Worm (Caenorhabditis elegans) whole organism, young adult: ENCODE measurements around the gene hrg-4.

Experiments
- B0035.1 ChIP-seq: sonication (generic microtip); optimal IDR thresholded peaks from 2 replicates; lab custom pipeline; 2016; ENCODE audit warnings: missing genetic modification characterization, mild to moderate bottlenecking, missing compliant biosample characterization, missing genotype, missing genetic modification reagents
- B0261.1 ChIP-seq: sonication (generic microtip); optimal IDR thresholded peaks from 2 replicates; lab custom pipeline; 2016; ENCODE audit warnings: mild to moderate bottlenecking, missing genetic modification characterization, moderate library complexity, missing compliant biosample characterization
- F55B11.4 ChIP-seq: sonication (generic microtip); optimal IDR thresholded peaks from 2 replicates; lab custom pipeline; 2016; ENCODE audit warnings: missing compliant biosample characterization, missing genetic modification characterization, borderline replicate concordance; ENCODE audit not compliant: insufficient read depth
- F57A8.1 ChIP-seq: fragments of 200-800 bp; sonication (Bioruptor generic); optimal IDR thresholded peaks from 2 replicates; lab custom pipeline; 2018; ENCODE audit warnings: mild to moderate bottlenecking, missing genetic modification characterization, moderate library complexity, missing compliant biosample characterization
- K11D2.4 ChIP-seq: fragments of 200-800 bp; sonication (Bioruptor generic); IDR thresholded peaks from 2 replicates; pipeline ENCODE4 v1.3.6; 2022; ENCODE audit warnings: missing genetic modification reagents, missing genetic modification characterization, missing compliant biosample characterization
- K12H6.12 ChIP-seq: fragments of 200-800 bp; sonication (Bioruptor generic); optimal IDR thresholded peaks from 2 replicates; lab custom pipeline; 2018; ENCODE audit warnings: mild to moderate bottlenecking, missing genetic modification characterization, missing compliant biosample characterization
- akir-1 ChIP-seq: fragments of 200-800 bp; sonication (Bioruptor generic); optimal IDR thresholded peaks from 2 replicates; lab custom pipeline; 2018; ENCODE audit warnings: mild to moderate bottlenecking, missing genetic modification characterization, moderate library complexity, missing compliant biosample characterization
- aptf-3 ChIP-seq: fragments of 200-800 bp; sonication (Bioruptor generic); IDR thresholded peaks from 2 replicates; pipeline ENCODE4 v1.3.6; 2022; ENCODE audit warnings: missing genetic modification characterization, missing compliant biosample characterization
- athp-1 ChIP-seq: sonication (generic microtip); optimal IDR thresholded peaks from 2 replicates; lab custom pipeline; 2017; ENCODE audit warnings: mild to moderate bottlenecking, missing genetic modification characterization, missing compliant biosample characterization
- attf-6 ChIP-seq: fragments of 200-800 bp; sonication (Bioruptor generic); IDR thresholded peaks from 2 replicates; pipeline ENCODE4 v1.3.6; 2022; ENCODE audit warnings: missing genetic modification reagents, missing genetic modification characterization, missing compliant biosample characterization
- bed-1 ChIP-seq: fragments of 200-800 bp; sonication (Bioruptor generic); IDR thresholded peaks from 2 replicates; pipeline ENCODE4 v1.3.6; 2022; ENCODE audit warnings: missing genetic modification reagents, missing genetic modification characterization, missing compliant biosample characterization
- ccch-3 ChIP-seq: fragments of 200-800 bp; sonication (Bioruptor generic); optimal IDR thresholded peaks from 2 replicates; lab custom pipeline; 2018; ENCODE audit warnings: mild to moderate bottlenecking, missing genetic modification characterization, missing compliant biosample characterization
- ceh-27 ChIP-seq: fragments of 200-800 bp; sonication (Bioruptor generic); optimal IDR thresholded peaks from 2 replicates; lab custom pipeline; 2018; ENCODE audit warnings: mild to moderate bottlenecking, missing genetic modification characterization, moderate library complexity, missing compliant biosample characterization
- ceh-40 ChIP-seq: fragments of 200-800 bp; sonication (Bioruptor generic); IDR thresholded peaks from 2 replicates; pipeline ENCODE4 v1.3.6; 2022; ENCODE audit warnings: missing genetic modification characterization, missing compliant biosample characterization
- ceh-91 ChIP-seq: fragments of 200-800 bp; sonication (Bioruptor generic); IDR thresholded peaks from 2 replicates; pipeline ENCODE4 v1.3.6; 2022; ENCODE audit warnings: missing genetic modification reagents, missing genetic modification characterization, missing compliant biosample characterization
- dox-1 ChIP-seq: fragments of 200-800 bp; sonication (Bioruptor generic); IDR thresholded peaks from 2 replicates; pipeline ENCODE4 v1.3.6; 2022; ENCODE audit warnings: missing genetic modification reagents, missing genetic modification characterization, missing compliant biosample characterization
- dpff-1 ChIP-seq: sonication (generic microtip); optimal IDR thresholded peaks from 2 replicates; lab custom pipeline; 2017; ENCODE audit warnings: mild to moderate bottlenecking, missing genetic modification characterization, missing compliant biosample characterization
- dpl-1 ChIP-seq: fragments of 150-350 bp; optimal IDR thresholded peaks from 2 replicates; lab custom pipeline; 2014; ENCODE audit warnings: missing biosample characterization, missing genetic modification reagents, missing genetic modification characterization
- egrh-3 ChIP-seq: fragments of 200-800 bp; sonication (Bioruptor generic); IDR thresholded peaks from 2 replicates; pipeline ENCODE4 v1.3.6; 2022; ENCODE audit warnings: missing genetic modification reagents, missing genetic modification characterization, missing compliant biosample characterization
- ekl-4 ChIP-seq: fragments of 200-800 bp; sonication (Bioruptor generic); IDR thresholded peaks from 2 replicates; pipeline ENCODE4 v1.3.6; 2022; ENCODE audit warnings: missing genetic modification reagents, missing genetic modification characterization, missing compliant biosample characterization
- fkh-3 ChIP-seq: sonication (generic microtip); optimal IDR thresholded peaks from 2 replicates; lab custom pipeline; 2016; ENCODE audit warnings: mild to moderate bottlenecking, missing genetic modification characterization, missing compliant biosample characterization
- gei-17 ChIP-seq: fragments of 200-800 bp; sonication (Bioruptor generic); optimal IDR thresholded peaks from 2 replicates; lab custom pipeline; 2018; ENCODE audit warnings: mild to moderate bottlenecking, missing genetic modification characterization, missing compliant biosample characterization
- hrde-1 ChIP-seq: sonication (generic microtip); optimal IDR thresholded peaks from 2 replicates; lab custom pipeline; 2016; ENCODE audit warnings: missing genetic modification characterization, mild to moderate bottlenecking, missing compliant biosample characterization, moderate library complexity, missing genotype, missing genetic modification reagents, borderline replicate concordance
- lin-26 ChIP-seq: fragments of 200-800 bp; sonication (Bioruptor generic); IDR thresholded peaks from 2 replicates; pipeline ENCODE4 v1.3.6; 2022; ENCODE audit warnings: missing genetic modification reagents, missing genetic modification characterization, missing compliant biosample characterization
- lin-40 ChIP-seq: sonication (generic microtip); optimal IDR thresholded peaks from 2 replicates; lab custom pipeline; 2016; ENCODE audit warnings: missing genetic modification characterization, mild to moderate bottlenecking, missing compliant biosample characterization, missing genotype, missing genetic modification reagents
- lsy-27 ChIP-seq: sonication (generic microtip); optimal IDR thresholded peaks from 2 replicates; lab custom pipeline; 2017; ENCODE audit warnings: missing genetic modification characterization, mild to moderate bottlenecking, missing compliant biosample characterization, antibody characterized with exemption, missing genotype, borderline replicate concordance; ENCODE audit not compliant: insufficient read depth
- madf-10 ChIP-seq: sonication (generic microtip); optimal IDR thresholded peaks from 2 replicates; lab custom pipeline; 2016; ENCODE audit warnings: mild to moderate bottlenecking, missing genetic modification characterization, missing compliant biosample characterization
- madf-3 ChIP-seq: fragments of 200-800 bp; sonication (Bioruptor generic); IDR thresholded peaks from 2 replicates; pipeline ENCODE4 v1.3.6; 2022; ENCODE audit warnings: missing genetic modification reagents, missing genetic modification characterization, missing compliant biosample characterization
- madf-6 ChIP-seq: fragments of 200-800 bp; sonication (Bioruptor generic); IDR thresholded peaks from 2 replicates; pipeline ENCODE4 v1.3.6; 2022; ENCODE audit warnings: missing genetic modification reagents, missing genetic modification characterization, missing compliant biosample characterization
- mcd-1 ChIP-seq: fragments of 200-800 bp; sonication (Bioruptor generic); IDR thresholded peaks from 2 replicates; pipeline ENCODE4 v1.3.6; 2022; ENCODE audit warnings: missing genetic modification reagents, missing genetic modification characterization, missing compliant biosample characterization
- mel-28 ChIP-seq: sonication (generic microtip); optimal IDR thresholded peaks from 2 replicates; lab custom pipeline; 2016; ENCODE audit warnings: borderline replicate concordance, mild to moderate bottlenecking, missing genetic modification characterization, missing compliant biosample characterization
- nfya-2 ChIP-seq: fragments of 200-800 bp; sonication (Bioruptor generic); IDR thresholded peaks from 2 replicates; pipeline ENCODE4 v1.3.6; 2022; ENCODE audit warnings: missing genetic modification reagents, missing genetic modification characterization, missing compliant biosample characterization
- nhr-179 ChIP-seq: sonication (generic microtip); optimal IDR thresholded peaks from 2 replicates; lab custom pipeline; 2016; ENCODE audit warnings: mild to moderate bottlenecking, missing genetic modification characterization, missing compliant biosample characterization
- nhr-80 ChIP-seq: sonication (generic microtip); optimal IDR thresholded peaks from 2 replicates; lab custom pipeline; 2016; ENCODE audit warnings: missing genetic modification characterization, missing compliant biosample characterization
- pha-4 ChIP-seq: fragments of 150-350 bp; sonication (generic microtip); optimal IDR thresholded peaks from 2 replicates; lab custom pipeline; 2014; ENCODE audit warnings: missing biosample characterization, missing genetic modification reagents, missing genetic modification characterization
- rcor-1 ChIP-seq: fragments of 200-800 bp; sonication (Bioruptor generic); IDR thresholded peaks from 2 replicates; pipeline ENCODE4 v1.3.6; 2022; ENCODE audit warnings: missing genetic modification reagents, missing genetic modification characterization, missing compliant biosample characterization
- rpc-1 ChIP-seq, 2 experiments: fragments of 150-350 bp in 1 of 2; sonication (generic microtip) in 1 of 2; optimal IDR thresholded peaks; 2 replicates each; lab custom pipeline; 2014 to 2018; ENCODE audit warnings: missing biosample characterization in 1 of 2, missing genetic modification characterization in 1 of 2, missing genetic modification reagents in 1 of 2, missing genotype in 1 of 2
- snpc-1.1 ChIP-seq: sonication (generic microtip); optimal IDR thresholded peaks from 2 replicates; lab custom pipeline; 2017; ENCODE audit warnings: missing genetic modification characterization, mild to moderate bottlenecking, missing compliant biosample characterization, antibody characterized with exemption, moderate library complexity, missing genotype, missing genetic modification reagents; ENCODE audit not compliant: insufficient read depth
- snpc-4 ChIP-seq, 5 experiments: fragments of 150-350 bp in 1 of 5; sonication (generic microtip) in 4 of 5; optimal IDR thresholded peaks; 2 replicates each; lab custom pipeline; 2014 to 2018; ENCODE audit warnings: missing genetic modification characterization in 5 of 5, missing biosample characterization in 3 of 5, antibody characterized with exemption in 2 of 5, mild to moderate bottlenecking in 2 of 5, missing compliant biosample characterization in 2 of 5, missing genotype in 2 of 5, moderate library complexity in 2 of 5, missing genetic modification reagents in 1 of 5
- sptf-2 ChIP-seq: fragments of 200-800 bp; sonication (Bioruptor generic); optimal IDR thresholded peaks from 2 replicates; lab custom pipeline; 2018; ENCODE audit warnings: mild to moderate bottlenecking, missing genetic modification characterization, missing compliant biosample characterization
- tbp1 ChIP-seq: fragments of 200-800 bp; sonication (Bioruptor generic); optimal IDR thresholded peaks from 2 replicates; lab custom pipeline; 2018; ENCODE audit warnings: mild to moderate bottlenecking, missing genetic modification characterization, missing compliant biosample characterization
- tlf-1 ChIP-seq: fragments of 200-800 bp; sonication (Bioruptor generic); optimal IDR thresholded peaks from 2 replicates; lab custom pipeline; 2018; ENCODE audit warnings: mild to moderate bottlenecking, missing genetic modification characterization, missing compliant biosample characterization
- unc-62 ChIP-seq: fragments of 150-350 bp; optimal IDR thresholded peaks from 2 replicates; lab custom pipeline; 2014; ENCODE audit warnings: missing biosample characterization, missing genetic modification reagents, missing genetic modification characterization
- xnd-1 ChIP-seq: sonication (generic microtip); optimal IDR thresholded peaks from 2 replicates; lab custom pipeline; 2016; ENCODE audit warnings: missing genotype, missing genetic modification reagents, missing genetic modification characterization, missing compliant biosample characterization
- zfh-2 ChIP-seq: fragments of 200-800 bp; sonication (Bioruptor generic); conservative IDR thresholded peaks from 2 replicates; pipeline ENCODE4 v1.3.6; 2022; ENCODE audit warnings: missing genetic modification reagents, missing genetic modification characterization, missing compliant biosample characterization
- ztf-22 ChIP-seq: fragments of 200-800 bp; sonication (Bioruptor generic); optimal IDR thresholded peaks from 2 replicates; lab custom pipeline; 2018; ENCODE audit warnings: mild to moderate bottlenecking, missing genetic modification characterization, moderate library complexity, missing compliant biosample characterization
- ztf-26 ChIP-seq: sonication (generic microtip); optimal IDR thresholded peaks from 2 replicates; lab custom pipeline; 2017; ENCODE audit warnings: missing genetic modification characterization, missing compliant biosample characterization
- ztf-3 ChIP-seq: fragments of 200-800 bp; sonication (Bioruptor generic); optimal IDR thresholded peaks from 2 replicates; lab custom pipeline; 2018; ENCODE audit warnings: mild to moderate bottlenecking, missing genetic modification characterization, missing compliant biosample characterization

Gene hrg-4

ce11 chrIV:11027560-11027959, 3.2 kb downstream of the hrg-4 start (continued):
- TF ChIP-seq mel-28 = no peak
- peak; percentile 30 for TF ChIP-seq unc-62 (GFP tag; lab: Kevin White, UChicago)
- TF ChIP-seq aptf-3 (GFP tag; lab: Robert Waterston, UW) = no peak
- peak; percentile 49; the same call in 1 of the 2 replicates for TF ChIP-seq dox-1 (GFP tag; lab: Robert Waterston, UW)
- TF ChIP-seq snpc-4 (GFP tag; optimal IDR thresholded peaks at IDR 0.05; lab: Kevin White, UChicago) = no peak
- TF ChIP-seq snpc-4 (tag; optimal IDR thresholded peaks at IDR 0.05; lab: Kevin White, UChicago) = peak in 3 of 4 experiments; percentile 7 to 44 (median 33)
- TF ChIP-seq akir-1 (GFP tag; lab: Kevin White, UChicago) = no peak
- no peak for TF ChIP-seq zfh-2 (GFP tag; lab: Robert Waterston, UW)
- TF ChIP-seq rcor-1 (GFP tag; lab: Robert Waterston, UW) = no peak
- TF ChIP-seq pha-4 (tag; lab: Kevin White, UChicago) = no peak
- TF ChIP-seq K12H6.12 (tag; lab: Kevin White, UChicago) = peak; percentile 68
- no peak for TF ChIP-seq madf-6 (GFP tag; lab: Robert Waterston, UW)
- no peak for TF ChIP-seq lin-26 (GFP tag; lab: Robert Waterston, UW)
- TF ChIP-seq madf-10 (tag; lab: Kevin White, UChicago) = peak; percentile 67
- TF ChIP-seq fkh-3 (tag; lab: Kevin White, UChicago) = no peak
- peak; percentile 65 for TF ChIP-seq lin-40 (tag; lab: Kevin White, UChicago)
- TF ChIP-seq madf-3 (GFP tag; lab: Robert Waterston, UW) = no peak
- TF ChIP-seq rpc-1 (optimal IDR thresholded peaks at IDR 0.05; lab: Kevin White, UChicago) = peak; percentile 5
- no peak for TF ChIP-seq rpc-1 (tag; optimal IDR thresholded peaks at IDR 0.05; lab: Kevin White, UChicago)
- TF ChIP-seq sptf-2 (GFP tag; lab: Kevin White, UChicago) = no peak
- TF ChIP-seq ceh-27 (GFP tag; lab: Kevin White, UChicago) = peak; percentile 41
- TF ChIP-seq ceh-91 (GFP tag; lab: Robert Waterston, UW) = no peak
- no peak for TF ChIP-seq nfya-2
- no peak for TF ChIP-seq dpff-1 (tag; lab: Kevin White, UChicago)
- TF ChIP-seq ceh-40 (GFP tag; lab: Robert Waterston, UW) = no peak
- TF ChIP-seq ztf-3 (GFP tag; lab: Kevin White, UChicago) = no peak
- TF ChIP-seq mcd-1 (GFP tag; lab: Robert Waterston, UW) = peak; percentile 46; the same call in 1 of the 2 replicates
- no peak for TF ChIP-seq dpl-1 (GFP tag; lab: Kevin White, UChicago)
- TF ChIP-seq B0035.1 (tag; lab: Kevin White, UChicago) = no peak
- no peak for TF ChIP-seq F57A8.1 (GFP tag; lab: Kevin White, UChicago)
- no peak for TF ChIP-seq nhr-179 (tag; lab: Kevin White, UChicago)
- TF ChIP-seq B0261.1 (tag; lab: Kevin White, UChicago) = no peak
- no peak for TF ChIP-seq attf-6 (GFP tag; lab: Robert Waterston, UW)
- no peak for TF ChIP-seq ccch-3
- no peak for TF ChIP-seq snpc-1.1 (tag; lab: Kevin White, UChicago)
- no peak for TF ChIP-seq athp-1
- TF ChIP-seq tbp1 (GFP tag; lab: Kevin White, UChicago) = peak; percentile 49
- TF ChIP-seq egrh-3 (GFP tag; lab: Robert Waterston, UW) = no peak
- TF ChIP-seq ztf-22 = peak; percentile 81
- no peak for TF ChIP-seq ekl-4 (GFP tag; lab: Robert Waterston, UW)
- TF ChIP-seq lsy-27 (tag; lab: Kevin White, UChicago) = no peak
- no peak for TF ChIP-seq F55B11.4
- TF ChIP-seq nhr-80 (tag; lab: Kevin White, UChicago) = peak; percentile 88
- TF ChIP-seq K11D2.4 (GFP tag; lab: Robert Waterston, UW) = no peak
- TF ChIP-seq ztf-26 (tag; lab: Kevin White, UChicago) = no peak
- no peak for TF ChIP-seq xnd-1 (tag; lab: Kevin White, UChicago)
- TF ChIP-seq bed-1 = no peak
- no peak for TF ChIP-seq hrde-1 (tag; lab: Kevin White, UChicago)
- no peak for TF ChIP-seq gei-17 (GFP tag; lab: Kevin White, UChicago)
- peak; percentile 42 for TF ChIP-seq tlf-1
